Fruit fly (Drosophila melanogaster): ENCODE results near the gene Gr10b.

Gene Gr10b

DNA sequence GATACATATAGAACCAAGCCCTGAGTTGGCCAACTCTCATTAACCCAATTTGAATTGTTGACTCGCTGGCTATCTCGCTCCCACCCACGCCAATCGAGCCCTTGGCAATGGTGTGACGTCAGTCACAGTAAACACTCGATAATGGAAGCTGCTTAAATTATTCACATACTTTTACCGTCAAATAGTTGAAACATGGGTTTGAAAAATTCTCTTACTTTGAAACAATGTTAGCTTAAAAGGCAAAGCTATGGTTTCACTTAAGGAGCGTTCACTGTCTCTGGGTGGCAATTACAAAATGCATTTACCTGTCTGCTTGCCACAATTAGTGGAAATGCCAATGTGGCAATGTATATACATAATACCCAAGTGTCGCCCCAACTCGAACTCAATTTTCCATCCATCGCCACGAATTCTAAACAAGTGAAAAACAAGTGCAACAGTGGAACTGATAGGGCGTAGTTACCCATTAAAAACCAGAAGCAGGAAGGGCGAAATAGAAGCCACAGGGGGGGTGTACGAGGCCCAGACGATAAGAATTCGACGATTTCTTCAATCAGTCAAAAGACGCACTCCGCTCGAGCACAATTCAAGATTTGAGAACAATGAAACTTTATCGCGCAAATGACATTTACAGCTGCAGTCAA is 36.6 kb upstream of the Gr10b start (continued):
- TF ChIP-seq CG30020 (tag; optimal IDR thresholded peaks at IDR 0.05) (peak; percentile 34), CG31224 (GFP tag; IDR thresholded peaks at IDR 0.05) (peak; percentile 63), btn (GFP tag; optimal IDR thresholded peaks at IDR 0.05) (peak; percentile 68), salm (tag; optimal IDR thresholded peaks at IDR 0.05) (peak; percentile 73), CG8478 (optimal IDR thresholded peaks at IDR 0.05) (no peak), Usf (GFP tag; optimal IDR thresholded peaks at IDR 0.05) (peak; percentile 52), MTF-1 (GFP tag; optimal IDR thresholded peaks at IDR 0.05; ENCODE audit: borderline replicate concordance) (peak; percentile 74), HLHmδ (GFP tag; optimal IDR thresholded peaks at IDR 0.05) (no peak), bbx (GFP tag; IDR thresholded peaks at IDR 0.05; ENCODE audit: partially characterized antibody) (no peak), CG12744 (GFP tag; optimal IDR thresholded peaks at IDR 0.05) (peak; percentile 71), CG3281 (GFP tag; optimal IDR thresholded peaks at IDR 0.05) (peak; percentile 85), CG17912 (GFP tag; optimal IDR thresholded peaks at IDR 0.05) (peak; percentile 71), jigr1 (GFP tag; IDR thresholded peaks at IDR 0.05) (peak; percentile 63; the same call in 2 of the 3 replicates), CG10366 (GFP tag; IDR thresholded peaks at IDR 0.05) (peak; percentile 86), CG4707 (GFP tag; optimal IDR thresholded peaks at IDR 0.05) (peak; percentile 69), Sry-β (GFP tag; optimal IDR thresholded peaks at IDR 0.05) (no peak), Oaz (GFP tag; IDR thresholded peaks at IDR 0.05) (peak; percentile 79), psq (GFP tag; optimal IDR thresholded peaks at IDR 0.05) (no peak), Sox102F (GFP tag; optimal IDR thresholded peaks at IDR 0.05) (peak; percentile 86), ci (GFP tag; IDR thresholded peaks at IDR 0.05) (peak; percentile 94), cg (GFP tag; optimal IDR thresholded peaks at IDR 0.05) (peak; percentile 22), CG15696 (tag; optimal IDR thresholded peaks at IDR 0.05) (peak; percentile 76), mirr (GFP tag; optimal IDR thresholded peaks at IDR 0.05) (peak; percentile 86), Dfd (GFP tag; optimal IDR thresholded peaks at IDR 0.05) (no peak), CG31365 (tag; optimal IDR thresholded peaks at IDR 0.05) (peak; percentile 67), CG17361 (GFP tag; IDR thresholded peaks at IDR 0.05) (peak; percentile 82), yki (optimal IDR thresholded peaks at IDR 0.05) (no peak), Myb (GFP tag; optimal IDR thresholded peaks at IDR 0.05) (peak; percentile 74), Xbp1 (GFP tag; optimal IDR thresholded peaks at IDR 0.05) (peak; percentile 83), CG7928 (GFP tag; optimal IDR thresholded peaks at IDR 0.05) (peak; percentile 22), kay (GFP tag; optimal IDR thresholded peaks at IDR 0.05) (peak; percentile 61), CG17359 (tag; optimal IDR thresholded peaks at IDR 0.05) (peak; percentile 88), toy (GFP tag; IDR thresholded peaks at IDR 0.05) (peak; percentile 66; the same call in 1 of the 2 replicates), Adf1 (GFP tag; IDR thresholded peaks at IDR 0.05) (0 out of 2 replicates have a peak, but pooled peaks have one; percentile 16), CG10321 (GFP tag; IDR thresholded peaks at IDR 0.05) (peak; percentile 63), Lim3 (GFP tag; IDR thresholded peaks at IDR 0.05) (peak; percentile 57; the same call in 1 of the 2 replicates), CG2875 (GFP tag; optimal IDR thresholded peaks at IDR 0.05) (peak; percentile 53), CrebB (tag; optimal IDR thresholded peaks at IDR 0.05) (peak; percentile 83), klu (GFP tag; IDR thresholded peaks at IDR 0.05) (peak; percentile 67), CG18262 (tag; optimal IDR thresholded peaks at IDR 0.05) (peak; percentile 71), H2.0 (GFP tag; IDR thresholded peaks at IDR 0.05) (peak; percentile 85), trh (GFP tag; optimal IDR thresholded peaks at IDR 0.05) (peak; percentile 51), ranshi (GFP tag; IDR thresholded peaks at IDR 0.05) (peak; percentile 84), dm (GFP tag; optimal IDR thresholded peaks at IDR 0.05) (peak; percentile 59), Xrp1 (GFP tag; IDR thresholded peaks at IDR 0.05) (peak; percentile 86), H15 (GFP tag; IDR thresholded peaks at IDR 0.05) (peak; percentile 60; the same call in 1 of the 3 replicates), Neu2 (GFP tag; optimal IDR thresholded peaks at IDR 0.05; ENCODE audit: borderline replicate concordance) (peak; percentile 71), CG12391 (tag; optimal IDR thresholded peaks at IDR 0.05) (peak; percentile 74), CG17568 (GFP tag; optimal IDR thresholded peaks at IDR 0.05) (peak; percentile 64), CG1233 (GFP tag; optimal IDR thresholded peaks at IDR 0.05) (peak; percentile 82)
